Worm (Caenorhabditis elegans) whole organism, early embryonic: ENCODE results near the gene col-135.
"Not testable (repeated sequence)": the region's sequence is repeated elsewhere in the genome, so short reads cannot be mapped to it uniquely, and the experiment has no call there.

Source experiments
- B0310.2 ChIP-seq: sonication (generic microtip); optimal IDR thresholded peaks from 2 replicates; lab custom pipeline; 2016; ENCODE audit warnings: mild to moderate bottlenecking, missing genetic modification characterization, missing compliant biosample characterization
- F13C5.2 ChIP-seq: sonication (generic microtip); optimal IDR thresholded peaks from 2 replicates; lab custom pipeline; 2017; ENCODE audit warnings: mild to moderate bottlenecking, missing genetic modification characterization, inconsistent platforms, missing compliant biosample characterization
- aly-1 ChIP-seq: sonication (generic microtip); optimal IDR thresholded peaks from 2 replicates; lab custom pipeline; 2016; ENCODE audit warnings: missing genetic modification characterization, missing compliant biosample characterization
- ama-1 ChIP-seq: fragments of 150-350 bp; optimal IDR thresholded peaks from 2 replicates; lab custom pipeline; 2014
- ceh-13 ChIP-seq: fragments of 200-800 bp; sonication (Bioruptor generic); optimal IDR thresholded peaks from 2 replicates; lab custom pipeline; 2018; ENCODE audit warnings: mild to moderate bottlenecking, missing genetic modification characterization, missing compliant biosample characterization
- ceh-36 ChIP-seq: sonication (generic microtip); optimal IDR thresholded peaks from 2 replicates; lab custom pipeline; 2016; ENCODE audit warnings: missing genetic modification characterization, inconsistent platforms, missing compliant biosample characterization
- ets-7 ChIP-seq: sonication (generic microtip); optimal IDR thresholded peaks from 2 replicates; lab custom pipeline; 2016; ENCODE audit warnings: missing genotype, missing genetic modification characterization, missing compliant biosample characterization
- flt-1 ChIP-seq: fragments of 200-800 bp; sonication (Bioruptor generic); IDR thresholded peaks from 2 replicates; pipeline ENCODE4 v1.3.6; 2022; ENCODE audit warnings: missing genetic modification characterization, missing compliant biosample characterization
- hmbx-1 ChIP-seq: sonication (generic microtip); optimal IDR thresholded peaks from 2 replicates; lab custom pipeline; 2016; ENCODE audit warnings: mild to moderate bottlenecking, missing genetic modification characterization, missing compliant biosample characterization
- hmg-4 ChIP-seq: fragments of 200-800 bp; sonication (Bioruptor generic); optimal IDR thresholded peaks from 2 replicates; lab custom pipeline; 2018; ENCODE audit warnings: mild to moderate bottlenecking, missing genetic modification characterization, missing compliant biosample characterization
- hnd-1 ChIP-seq: sonication (generic microtip); optimal IDR thresholded peaks from 2 replicates; lab custom pipeline; 2016; ENCODE audit warnings: missing genetic modification characterization, missing compliant biosample characterization
- pes-1 ChIP-seq: fragments of 200-800 bp; sonication (Bioruptor generic); IDR thresholded peaks from 2 replicates; pipeline ENCODE4 v1.3.6; 2022; ENCODE audit warnings: missing genetic modification reagents, missing genetic modification characterization, missing compliant biosample characterization
- scrt-1 ChIP-seq: fragments of 200-800 bp; sonication (Bioruptor generic); IDR thresholded peaks from 2 replicates; pipeline ENCODE4 v1.3.6; 2022; ENCODE audit warnings: missing genetic modification characterization, missing compliant biosample characterization
- sea-1 ChIP-seq: fragments of 200-800 bp; sonication (Bioruptor generic); conservative IDR thresholded peaks from 2 replicates; pipeline ENCODE4 v1.3.6; 2022; ENCODE audit warnings: missing genetic modification characterization, missing compliant biosample characterization
- tbx-11 ChIP-seq: fragments of 200-800 bp; sonication (Bioruptor generic); IDR thresholded peaks from 2 replicates; pipeline ENCODE4 v1.3.6; 2022; ENCODE audit warnings: missing genetic modification characterization, missing compliant biosample characterization
- tbx-37 ChIP-seq: fragments of 200-800 bp; sonication (Bioruptor generic); conservative IDR thresholded peaks from 2 replicates; pipeline ENCODE4 v1.3.6; 2022; ENCODE audit warnings: missing genetic modification reagents, missing genetic modification characterization, missing compliant biosample characterization
- tra-4 ChIP-seq: sonication (generic microtip); optimal IDR thresholded peaks from 2 replicates; lab custom pipeline; 2017; ENCODE audit warnings: missing genetic modification characterization, missing compliant biosample characterization

col-135 gene

DNA sequence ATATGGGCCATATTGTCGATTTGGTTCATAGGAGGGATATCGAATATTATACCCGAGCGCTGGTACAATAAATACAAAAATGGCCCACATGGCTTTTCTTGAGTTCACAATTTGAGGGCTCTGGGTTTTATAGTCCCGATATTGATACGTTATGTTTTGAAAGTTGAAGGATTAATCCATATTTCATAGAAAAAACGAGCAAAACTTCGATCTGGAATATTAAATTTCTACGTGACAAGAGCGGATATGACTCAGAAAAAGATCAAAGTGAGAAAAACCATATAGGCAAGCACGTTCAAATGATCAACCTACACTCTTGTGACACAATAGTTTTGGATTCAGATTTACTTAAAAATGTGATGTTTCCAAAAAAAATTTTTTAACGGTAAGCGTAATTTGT, at the start of gene col-135:
TSS of gene col-135 (minus strand) at position 101 of the 400 bp plus-strand sequence.
- TF ChIP-seq tbx-37 (GFP tag; lab: Robert Waterston, UW), result no peak
- no peak for TF ChIP-seq hmg-4
- TF ChIP-seq pes-1 (GFP tag; lab: Robert Waterston, UW), result no peak
- no peak for TF ChIP-seq sea-1 (GFP tag; lab: Robert Waterston, UW)
- no peak for TF ChIP-seq flt-1 (GFP tag; lab: Robert Waterston, UW)
- no peak for TF ChIP-seq tra-4 (tag; lab: Kevin White, UChicago)
- TF ChIP-seq hmbx-1 (tag; lab: Kevin White, UChicago), result no peak
- TF ChIP-seq scrt-1 (GFP tag; lab: Robert Waterston, UW), result no peak
- TF ChIP-seq ets-7, result no peak
- TF ChIP-seq ceh-36 (tag; lab: Kevin White, UChicago), result no peak
- no peak for TF ChIP-seq ceh-13

DNA sequence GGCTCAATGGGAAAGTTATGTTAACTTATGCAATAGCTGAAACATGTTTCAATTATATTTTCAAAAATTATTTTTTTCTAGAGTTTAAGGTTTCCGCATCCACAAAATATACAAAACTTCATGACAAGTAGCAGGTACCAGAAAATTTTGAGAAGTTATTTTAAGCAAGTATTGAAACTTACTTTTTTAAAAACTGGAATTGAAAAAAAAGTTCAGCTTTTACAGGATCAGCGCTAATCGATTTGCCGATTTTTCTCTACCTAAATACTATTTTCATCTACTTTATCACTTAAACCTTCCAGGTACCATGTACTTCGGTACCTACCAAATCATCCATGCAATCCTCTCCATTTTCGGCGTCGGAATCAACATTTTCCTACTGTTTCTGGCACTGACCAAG, 48.0 kb upstream of the col-135 start, which contains the start of gene srd-23:
TSS of gene srd-23 (plus strand) at position 301 of the 400 bp plus-strand sequence.
- TF ChIP-seq pes-1 (GFP tag; lab: Robert Waterston, UW) (no peak), tra-4 (tag; lab: Kevin White, UChicago) (no peak), ama-1 (lab: Kevin White, UChicago) (no peak), tbx-11 (GFP tag; lab: Robert Waterston, UW) (no peak), hmg-4 (no peak), ets-7 (no peak), ceh-13 (no peak), hmbx-1 (tag; lab: Kevin White, UChicago) (no peak), tbx-37 (GFP tag; lab: Robert Waterston, UW) (no peak), flt-1 (GFP tag; lab: Robert Waterston, UW) (no peak), sea-1 (GFP tag; lab: Robert Waterston, UW) (no peak), B0310.2 (tag; lab: Kevin White, UChicago) (no peak), aly-1 (no peak), scrt-1 (GFP tag; lab: Robert Waterston, UW) (no peak), hnd-1 (tag; lab: Kevin White, UChicago) (no peak)

DNA sequence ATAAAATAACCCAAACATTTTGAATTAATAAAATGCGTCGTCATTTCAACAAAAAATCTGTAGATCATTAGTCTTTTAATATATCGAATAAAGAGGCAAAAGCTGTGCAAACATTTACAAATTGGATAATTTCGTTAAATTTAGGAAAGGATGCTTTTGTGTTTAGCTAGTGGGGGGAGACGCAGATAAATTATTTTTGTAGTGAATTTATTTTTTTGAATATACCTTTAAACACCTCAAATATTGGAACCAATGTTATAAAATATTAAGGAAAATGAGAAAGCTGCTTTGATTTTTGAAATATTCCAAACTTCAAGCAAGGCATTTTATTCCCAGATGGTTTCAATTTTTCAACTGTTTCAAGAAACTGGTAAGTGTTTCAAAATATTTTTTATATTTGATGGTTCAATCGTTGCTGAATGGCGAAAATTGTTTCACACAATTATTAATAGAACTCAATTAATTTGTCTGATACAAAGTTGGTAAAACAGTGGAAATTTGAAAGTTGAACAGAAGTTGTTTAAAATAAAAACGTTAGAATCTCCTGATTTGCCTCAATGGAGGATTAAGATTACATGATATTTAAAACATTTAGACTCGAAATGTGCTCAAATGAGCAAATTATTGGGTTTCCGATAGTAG, 44.0 kb upstream of the col-135 start, which contains the start of gene Y40H7A.4:
TSS of gene Y40H7A.4 (minus strand) at position 51 of the 642 bp plus-strand sequence.
- TF ChIP-seq sea-1 (GFP tag; lab: Robert Waterston, UW), result no peak
- TF ChIP-seq ceh-36 (tag; lab: Kevin White, UChicago), result no peak
- no peak for TF ChIP-seq tra-4 (tag; lab: Kevin White, UChicago)
- no peak for TF ChIP-seq ets-7
- no peak for TF ChIP-seq pes-1 (GFP tag; lab: Robert Waterston, UW)
- no peak for TF ChIP-seq B0310.2 (tag; lab: Kevin White, UChicago)
- TF ChIP-seq hmbx-1 (tag; lab: Kevin White, UChicago), result no peak
- no peak for TF ChIP-seq ceh-13
- no peak for TF ChIP-seq flt-1 (GFP tag; lab: Robert Waterston, UW)
- no peak for TF ChIP-seq tbx-37 (GFP tag; lab: Robert Waterston, UW)
- TF ChIP-seq hnd-1 (tag; lab: Kevin White, UChicago), result no peak
- no peak for TF ChIP-seq aly-1
- TF ChIP-seq tbx-11 (GFP tag; lab: Robert Waterston, UW), result no peak
- no peak for TF ChIP-seq ama-1 (lab: Kevin White, UChicago)
- no peak for TF ChIP-seq scrt-1 (GFP tag; lab: Robert Waterston, UW)
- no peak for TF ChIP-seq F13C5.2 (tag; lab: Kevin White, UChicago)
- TF ChIP-seq hmg-4, result no peak

DNA sequence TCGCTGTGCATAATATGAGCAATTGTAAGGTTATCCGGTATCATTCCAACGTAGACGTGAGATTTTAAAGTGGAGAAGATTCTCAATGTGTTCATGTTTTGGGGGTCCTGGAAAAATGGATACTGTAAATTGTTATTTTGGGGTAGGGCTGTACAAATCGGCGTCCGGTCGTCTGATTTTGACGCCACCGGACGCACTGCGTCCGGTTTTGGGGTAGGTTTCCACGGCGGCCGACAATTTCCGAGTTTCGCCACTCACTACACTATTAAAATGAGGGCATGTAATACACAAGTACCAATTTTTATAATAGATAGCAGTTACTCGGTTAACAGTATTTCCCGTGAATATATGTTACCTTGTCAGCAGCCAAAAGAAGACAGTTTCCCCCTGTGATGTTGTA, 36.8 kb upstream of the col-135 start:
- no peak for TF ChIP-seq sea-1 (GFP tag; lab: Robert Waterston, UW)
- no peak for TF ChIP-seq ets-7
- no peak for TF ChIP-seq aly-1
- no peak for TF ChIP-seq ceh-36 (tag; lab: Kevin White, UChicago)
- no peak for TF ChIP-seq ama-1 (lab: Kevin White, UChicago)
- no peak for TF ChIP-seq scrt-1 (GFP tag; lab: Robert Waterston, UW)
- no peak for TF ChIP-seq tbx-37 (GFP tag; lab: Robert Waterston, UW)
- no peak for TF ChIP-seq hmbx-1 (tag; lab: Kevin White, UChicago)
- no peak for TF ChIP-seq pes-1 (GFP tag; lab: Robert Waterston, UW)
- TF ChIP-seq hnd-1 (tag; lab: Kevin White, UChicago), result no peak
- TF ChIP-seq B0310.2 (tag; lab: Kevin White, UChicago), result no peak
- TF ChIP-seq flt-1 (GFP tag; lab: Robert Waterston, UW), result no peak
- no peak for TF ChIP-seq ceh-13

DNA sequence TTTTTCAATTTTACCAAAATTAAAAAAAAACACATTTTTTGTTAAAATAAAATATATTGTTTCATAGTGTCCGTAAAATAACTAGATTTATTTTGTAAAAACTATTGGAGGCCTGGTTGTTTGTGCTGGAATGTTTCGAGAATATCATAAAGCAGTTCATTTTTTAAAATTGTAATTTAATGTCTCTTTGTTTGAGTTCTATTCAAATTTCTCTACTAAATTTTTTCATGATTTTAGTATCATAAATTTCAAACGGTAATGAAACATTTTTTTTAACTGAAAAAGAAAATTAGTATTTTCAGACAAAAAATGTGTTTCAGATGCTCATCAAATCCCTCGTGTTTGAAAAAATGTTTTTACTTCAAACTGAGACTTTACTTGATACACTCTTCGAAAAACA, 34.0 kb upstream of the col-135 start:
- TF ChIP-seq hmg-4 (no peak), ceh-36 (tag; lab: Kevin White, UChicago) (no peak), hnd-1 (tag; lab: Kevin White, UChicago) (no peak), pes-1 (GFP tag; lab: Robert Waterston, UW) (no peak)

DNA sequence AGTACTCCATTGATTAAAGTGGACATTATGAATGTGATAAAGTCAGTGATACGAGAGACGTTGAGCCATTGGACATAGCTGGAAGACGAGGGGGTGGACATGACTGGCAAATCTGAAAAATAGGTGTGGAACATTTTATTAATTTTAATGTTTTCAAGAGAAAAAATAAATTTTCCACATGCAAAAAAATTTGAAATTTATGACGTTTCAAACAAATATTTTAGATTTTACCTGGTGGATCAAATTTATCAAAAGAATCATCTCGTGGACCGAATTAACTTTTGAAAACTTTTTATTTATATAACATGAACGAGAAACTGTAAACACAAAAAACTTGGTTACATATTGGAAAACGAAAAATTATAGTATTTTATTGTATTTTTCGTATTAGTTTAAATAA, 15.5 kb upstream of the col-135 start, which contains the start of gene str-78:
TSS of gene str-78 (minus strand) at position 101 of the 400 bp plus-strand sequence.
- TF ChIP-seq B0310.2 (tag; lab: Kevin White, UChicago), result no peak

DNA sequence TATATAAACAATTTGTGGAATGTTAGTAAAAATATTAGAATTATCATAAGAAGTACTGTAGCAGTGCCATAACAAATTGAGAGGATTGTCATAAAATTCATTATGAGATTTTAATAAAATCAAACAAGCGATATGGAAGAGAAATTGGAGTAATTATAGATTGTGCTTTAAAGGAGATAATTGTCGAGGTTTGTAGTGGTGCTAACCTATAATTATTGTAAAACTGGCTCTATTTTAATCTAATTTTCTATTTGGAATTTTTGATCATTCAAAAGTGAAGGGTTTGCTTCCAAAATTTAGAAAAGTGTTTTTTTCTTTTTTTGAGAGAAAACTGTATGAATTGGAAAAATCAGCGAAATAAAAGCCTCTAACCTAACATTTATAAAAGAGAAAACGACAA, 9.2 kb upstream of the col-135 start, which contains the start of gene srg-51:
TSS of gene srg-51 (minus strand) at position 101 of the 400 bp plus-strand sequence.
- no peak for TF ChIP-seq ceh-36 (tag; lab: Kevin White, UChicago)

DNA sequence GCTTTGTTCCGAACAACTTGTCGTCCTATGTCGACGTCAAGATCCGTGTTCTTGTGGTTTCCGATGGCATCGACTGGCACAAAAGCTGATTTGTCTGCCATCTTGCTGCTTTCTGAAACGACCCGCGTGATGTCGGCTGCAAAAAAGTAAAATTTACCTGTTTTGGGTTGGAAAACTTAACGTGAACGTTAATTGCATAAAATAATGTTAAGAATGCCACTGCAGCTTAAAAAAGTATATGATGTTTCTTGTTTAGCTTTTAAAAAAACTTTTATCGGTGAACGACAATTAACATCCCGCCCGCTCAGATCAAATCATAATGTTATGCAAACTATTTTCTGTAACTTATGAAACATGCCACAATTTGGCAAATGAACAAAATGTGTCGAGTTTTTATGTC, 2.3 kb upstream of the col-135 start, which contains the start of gene M199.8:
TSS of gene M199.8 (minus strand) at position 101 of the 400 bp plus-strand sequence.
- not testable (repeated sequence) for TF ChIP-seq hmg-4; hnd-1 (tag; lab: Kevin White, UChicago); F13C5.2 (tag; lab: Kevin White, UChicago)
